Fruit fly (Drosophila melanogaster) whole organism, prepupa: ENCODE data around the gene Girdin.

Source experiments
- Blimp-1 ChIP-seq: fragments of 200-800 bp; sonication (Bioruptor generic); optimal IDR thresholded peaks from 3 replicates; lab custom pipeline; 2017; ENCODE audit warnings: missing biosample characterization, missing genetic modification characterization, mild to moderate bottlenecking, moderate library complexity, missing genetic modification reagents
- CG10631 ChIP-seq: fragments of 200-800 bp; sonication (Bioruptor generic); optimal IDR thresholded peaks from 2 replicates; lab custom pipeline; 2016; ENCODE audit warnings: missing biosample characterization, missing genetic modification characterization
- CG11294 ChIP-seq: fragments of 200-800 bp; sonication (Bioruptor generic); IDR thresholded peaks from 2 replicates; pipeline ENCODE4 v1.3.6; 2022; ENCODE audit warnings: missing biosample characterization, missing genetic modification characterization
- CG11762 ChIP-seq: fragments of 200-800 bp; sonication (Bioruptor generic); optimal IDR thresholded peaks from 3 replicates; lab custom pipeline; 2016; ENCODE audit warnings: missing biosample characterization, missing genetic modification characterization; ENCODE audit not compliant: insufficient read depth
- CG11902 ChIP-seq: fragments of 200-800 bp; sonication (Bioruptor generic); optimal IDR thresholded peaks from 3 replicates; lab custom pipeline; 2016; ENCODE audit warnings: missing biosample characterization, missing genetic modification characterization
- CG15336 ChIP-seq: fragments of 200-800 bp; sonication (Bioruptor generic); IDR thresholded peaks from 2 replicates; pipeline ENCODE4 v1.3.6; 2022; ENCODE audit warnings: missing biosample characterization, missing genetic modification characterization
- CG1621 ChIP-seq: fragments of 200-800 bp; sonication (Bioruptor generic); optimal IDR thresholded peaks from 3 replicates; lab custom pipeline; 2018; ENCODE audit warnings: missing biosample characterization, mild to moderate bottlenecking, missing genetic modification characterization
- CG16779 ChIP-seq: fragments of 200-800 bp; sonication (Bioruptor generic); optimal IDR thresholded peaks from 3 replicates; lab custom pipeline; 2017; ENCODE audit warnings: missing biosample characterization, mild to moderate bottlenecking, missing genetic modification characterization
- CG31627 ChIP-seq: fragments of 200-800 bp; sonication (Bioruptor generic); optimal IDR thresholded peaks from 3 replicates; lab custom pipeline; 2016; ENCODE audit warnings: missing biosample characterization, missing genetic modification characterization
- CG32006 ChIP-seq: fragments of 200-800 bp; sonication (Bioruptor generic); optimal IDR thresholded peaks from 3 replicates; lab custom pipeline; 2017; ENCODE audit warnings: missing biosample characterization, mild to moderate bottlenecking, missing genetic modification characterization
- CG34406 ChIP-seq: fragments of 200-800 bp; sonication (Bioruptor generic); optimal IDR thresholded peaks from 3 replicates; lab custom pipeline; 2016; ENCODE audit warnings: missing biosample characterization, missing genetic modification characterization
- CG3919 ChIP-seq: fragments of 200-800 bp; sonication (Bioruptor generic); optimal IDR thresholded peaks from 3 replicates; lab custom pipeline; 2016; ENCODE audit warnings: missing biosample characterization, missing genetic modification characterization
- CG4318 ChIP-seq: fragments of 200-800 bp; sonication (Bioruptor generic); optimal IDR thresholded peaks from 3 replicates; lab custom pipeline; 2017; ENCODE audit warnings: missing biosample characterization, mild to moderate bottlenecking, missing genetic modification characterization
- CG6276 ChIP-seq: fragments of 200-800 bp; sonication (Bioruptor generic); optimal IDR thresholded peaks from 2 replicates; lab custom pipeline; 2017; ENCODE audit warnings: missing biosample characterization, mild to moderate bottlenecking, missing genetic modification characterization
- CG6792 ChIP-seq: fragments of 200-800 bp; sonication (Bioruptor generic); optimal IDR thresholded peaks from 3 replicates; lab custom pipeline; 2016; ENCODE audit warnings: missing biosample characterization, missing genetic modification characterization
- CG6808 ChIP-seq: fragments of 200-800 bp; sonication (Bioruptor generic); optimal IDR thresholded peaks from 3 replicates; lab custom pipeline; 2017; ENCODE audit warnings: missing biosample characterization, missing genetic modification characterization, mild to moderate bottlenecking, moderate library complexity, missing genetic modification reagents
- CG6854 ChIP-seq: fragments of 200-800 bp; sonication (Bioruptor generic); optimal IDR thresholded peaks from 2 replicates; lab custom pipeline; 2017; ENCODE audit warnings: missing biosample characterization, mild to moderate bottlenecking, missing genetic modification characterization
- CG7368 ChIP-seq: fragments of 200-800 bp; sonication (Bioruptor generic); optimal IDR thresholded peaks from 3 replicates; lab custom pipeline; 2016; ENCODE audit warnings: missing biosample characterization, missing genetic modification characterization
- CG8632 ChIP-seq: fragments of 200-800 bp; sonication (Bioruptor generic); optimal IDR thresholded peaks from 3 replicates; lab custom pipeline; 2016; ENCODE audit warnings: missing biosample characterization, missing genetic modification characterization
- CG9139 ChIP-seq: fragments of 200-800 bp; sonication (Bioruptor generic); optimal IDR thresholded peaks from 3 replicates; lab custom pipeline; 2017; ENCODE audit warnings: missing biosample characterization, mild to moderate bottlenecking, missing genetic modification characterization
- Eip78C ChIP-seq: fragments of 200-800 bp; sonication (Bioruptor generic); peaks from one replicate; lab custom pipeline; 2016; ENCODE audit warnings: missing biosample characterization, missing genetic modification characterization
- Eip93F ChIP-seq: fragments of 200-800 bp; sonication (Bioruptor generic); optimal IDR thresholded peaks from 2 replicates; lab custom pipeline; 2016; ENCODE audit warnings: missing biosample characterization, mild to moderate bottlenecking, missing genetic modification characterization
- Ets21C ChIP-seq: fragments of 200-800 bp; sonication (Bioruptor generic); optimal IDR thresholded peaks from 3 replicates; lab custom pipeline; 2016; ENCODE audit warnings: missing biosample characterization, missing genetic modification characterization
- Ets96B ChIP-seq: fragments of 200-800 bp; optimal IDR thresholded peaks from 2 replicates; lab custom pipeline; 2019; ENCODE audit warnings: missing biosample characterization, mild to moderate bottlenecking, missing genetic modification characterization, moderate library complexity
- Gug ChIP-seq: fragments of 200-800 bp; sonication (Bioruptor generic); IDR thresholded peaks from 2 replicates; pipeline ENCODE4 v1.3.6; 2022; ENCODE audit warnings: missing biosample characterization, missing genetic modification characterization
- Hr39 ChIP-seq: fragments of 200-800 bp; sonication (Bioruptor generic); optimal IDR thresholded peaks from 2 replicates; lab custom pipeline; 2016; ENCODE audit warnings: missing biosample characterization, missing genetic modification characterization
- Hr4 ChIP-seq: fragments of 200-800 bp; sonication (Bioruptor generic); optimal IDR thresholded peaks from 3 replicates; lab custom pipeline; 2016; ENCODE audit warnings: missing biosample characterization, missing genetic modification characterization
- Sox102F ChIP-seq: fragments of 200-800 bp; sonication (Bioruptor generic); optimal IDR thresholded peaks from 2 replicates; lab custom pipeline; 2016; ENCODE audit warnings: missing biosample characterization, mild to moderate bottlenecking, missing genetic modification characterization
- Sox14 ChIP-seq: fragments of 200-800 bp; sonication (Bioruptor generic); optimal IDR thresholded peaks from 3 replicates; lab custom pipeline; 2016; ENCODE audit warnings: missing biosample characterization, missing genetic modification characterization
- Sox15 ChIP-seq: fragments of 200-800 bp; sonication (Bioruptor generic); optimal IDR thresholded peaks from 3 replicates; lab custom pipeline; 2016; ENCODE audit warnings: missing biosample characterization, missing genetic modification characterization
- achi ChIP-seq: fragments of 200-800 bp; sonication (Bioruptor generic); optimal IDR thresholded peaks from 3 replicates; lab custom pipeline; 2016; ENCODE audit warnings: missing biosample characterization, missing genetic modification characterization
- acj6 ChIP-seq: fragments of 200-800 bp; sonication (Bioruptor generic); optimal IDR thresholded peaks from 3 replicates; lab custom pipeline; 2016; ENCODE audit warnings: missing biosample characterization, missing genetic modification characterization
- cyc ChIP-seq: fragments of 200-800 bp; sonication (Bioruptor generic); optimal IDR thresholded peaks from 3 replicates; lab custom pipeline; 2016; ENCODE audit warnings: missing biosample characterization, missing genetic modification characterization
- dac ChIP-seq: fragments of 200-800 bp; sonication (Bioruptor generic); optimal IDR thresholded peaks from 2 replicates; lab custom pipeline; 2017; ENCODE audit warnings: missing biosample characterization, mild to moderate bottlenecking, missing genetic modification characterization
- esn ChIP-seq: fragments of 200-800 bp; sonication (Bioruptor generic); optimal IDR thresholded peaks from 2 replicates; lab custom pipeline; 2016; ENCODE audit warnings: missing biosample characterization, mild to moderate bottlenecking, missing genetic modification characterization, moderate library complexity
- lz ChIP-seq: fragments of 200-800 bp; sonication (Bioruptor generic); optimal IDR thresholded peaks from 3 replicates; lab custom pipeline; 2016; ENCODE audit warnings: missing biosample characterization, missing genetic modification characterization
- pdm3 ChIP-seq: fragments of 200-800 bp; sonication (Bioruptor generic); optimal IDR thresholded peaks from 3 replicates; lab custom pipeline; 2016; ENCODE audit warnings: missing biosample characterization, missing genetic modification characterization
- salr ChIP-seq, 2 experiments: fragments of 200-800 bp; sonication (Bioruptor generic); optimal IDR thresholded peaks; 3 replicates each; lab custom pipeline; 2016 to 2018; ENCODE audit warnings: missing biosample characterization in 2 of 2, missing genetic modification characterization in 2 of 2, mild to moderate bottlenecking in 1 of 2
- spab ChIP-seq: fragments of 200-800 bp; sonication (Bioruptor generic); optimal IDR thresholded peaks from 2 replicates; lab custom pipeline; 2017; ENCODE audit warnings: missing biosample characterization, mild to moderate bottlenecking, missing genetic modification characterization, missing genetic modification reagents
- ss ChIP-seq, 2 experiments: fragments of 200-800 bp; sonication (Bioruptor generic); optimal IDR thresholded peaks; 2 replicates in 1 of 2; 3 replicates in 1 of 2; lab custom pipeline; 2017 to 2018; ENCODE audit warnings: mild to moderate bottlenecking in 2 of 2, missing biosample characterization in 2 of 2, missing genetic modification characterization in 2 of 2, moderate library complexity in 1 of 2
- topi ChIP-seq: fragments of 200-800 bp; sonication (Bioruptor generic); optimal IDR thresholded peaks from 3 replicates; lab custom pipeline; 2016; ENCODE audit warnings: missing biosample characterization, missing genetic modification characterization
- vri ChIP-seq: fragments of 200-800 bp; sonication (Bioruptor generic); optimal IDR thresholded peaks from 3 replicates; lab custom pipeline; 2016; ENCODE audit warnings: missing biosample characterization, mild to moderate bottlenecking, missing genetic modification characterization

Gene Girdin

DNA sequence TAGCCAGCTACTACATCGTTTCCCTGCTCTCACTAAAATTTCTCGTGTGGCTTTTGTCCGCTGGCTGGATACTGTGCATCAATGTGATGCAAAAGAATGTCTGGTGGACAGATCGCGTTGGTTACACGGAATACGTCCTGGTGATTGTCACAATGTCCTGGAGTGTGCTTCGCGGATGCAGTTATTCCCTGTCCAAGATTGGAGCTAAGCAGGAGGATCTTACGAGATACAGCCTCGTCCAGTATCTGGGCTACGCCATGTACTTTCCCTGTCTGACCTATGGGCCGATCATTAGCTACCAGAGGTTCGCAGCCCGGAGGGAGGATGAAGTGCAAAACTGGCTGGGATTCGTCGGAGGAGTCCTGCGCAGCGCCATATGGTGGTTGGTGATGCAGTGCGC, 16.1 kb upstream of the Girdin start:
- TF ChIP-seq Eip93F (GFP tag; lab: Kevin White, UChicago) (no peak), Hr4 (GFP tag; lab: Kevin White, UChicago) (no peak), lz (no peak), achi (GFP tag; lab: Kevin White, UChicago) (no peak), Ets21C (no peak), ss (GFP tag; optimal IDR thresholded peaks at IDR 0.05; lab: Kevin White, UChicago) (no peak)

dm6 chr3L:3164951-3165350, 13.8 kb upstream of the Girdin start, which contains the start of gene CG32280:
CG32280 (plus strand) TSS chr3L:3165181.
- TF ChIP-seq Gug: no peak
- TF ChIP-seq spab: no peak
- no peak for TF ChIP-seq dac (GFP tag; lab: Kevin White, UChicago)
- TF ChIP-seq CG6854 (GFP tag; lab: Kevin White, UChicago): no peak
- peak; percentile 48 for TF ChIP-seq esn (GFP tag; lab: Kevin White, UChicago)
- TF ChIP-seq vri (GFP tag; lab: Kevin White, UChicago): no peak
- peak; percentile 67 for TF ChIP-seq CG1621 (tag; lab: Kevin White, UChicago)
- peak; percentile 33 for TF ChIP-seq Hr39 (GFP tag; lab: Kevin White, UChicago)
- no peak for TF ChIP-seq CG8632
- TF ChIP-seq acj6 (GFP tag; lab: Kevin White, UChicago): no peak
- peak; percentile 29 for TF ChIP-seq lz
- TF ChIP-seq CG11762 (GFP tag; lab: Kevin White, UChicago): no peak
- TF ChIP-seq pdm3 (GFP tag; lab: Kevin White, UChicago): no peak
- TF ChIP-seq CG9139 (GFP tag; lab: Kevin White, UChicago): no peak
- no peak for TF ChIP-seq CG3919 (GFP tag; lab: Kevin White, UChicago)
- TF ChIP-seq CG31627 (GFP tag; lab: Kevin White, UChicago): peak; percentile 23
- TF ChIP-seq CG6792 (GFP tag; lab: Kevin White, UChicago): peak; percentile 5
- no peak for TF ChIP-seq Ets96B (tag; lab: Kevin White, UChicago)
- TF ChIP-seq CG11902: no peak
- TF ChIP-seq Hr4 (GFP tag; lab: Kevin White, UChicago): no peak
- TF ChIP-seq CG4318 (GFP tag; lab: Kevin White, UChicago): no peak
- no peak for TF ChIP-seq CG6808
- TF ChIP-seq Ets21C: peak; percentile 20
- no peak for TF ChIP-seq Sox15 (GFP tag; lab: Kevin White, UChicago)
- peak; percentile 27 for TF ChIP-seq Sox14
- no peak for TF ChIP-seq Eip93F (GFP tag; lab: Kevin White, UChicago)
- TF ChIP-seq CG6276 (GFP tag; lab: Kevin White, UChicago): no peak
- no peak for TF ChIP-seq CG16779 (tag; lab: Kevin White, UChicago)
- TF ChIP-seq CG11294 (GFP tag; lab: Robert Waterston, UW): no peak
- TF ChIP-seq CG15336 (GFP tag; lab: Robert Waterston, UW): no peak
- TF ChIP-seq Eip78C: no peak
- no peak for TF ChIP-seq salr (GFP tag; optimal IDR thresholded peaks at IDR 0.05; lab: Kevin White, UChicago)
- no peak for TF ChIP-seq CG32006 (GFP tag; lab: Kevin White, UChicago)
- no peak for TF ChIP-seq Sox102F
- no peak for TF ChIP-seq CG10631 (GFP tag; lab: Kevin White, UChicago)
- TF ChIP-seq cyc (GFP tag; lab: Kevin White, UChicago): peak; percentile 36
- TF ChIP-seq Blimp-1 (GFP tag; lab: Kevin White, UChicago): no peak
- TF ChIP-seq CG34406: no peak
- TF ChIP-seq, all 60 proteins: peak for 9

DNA sequence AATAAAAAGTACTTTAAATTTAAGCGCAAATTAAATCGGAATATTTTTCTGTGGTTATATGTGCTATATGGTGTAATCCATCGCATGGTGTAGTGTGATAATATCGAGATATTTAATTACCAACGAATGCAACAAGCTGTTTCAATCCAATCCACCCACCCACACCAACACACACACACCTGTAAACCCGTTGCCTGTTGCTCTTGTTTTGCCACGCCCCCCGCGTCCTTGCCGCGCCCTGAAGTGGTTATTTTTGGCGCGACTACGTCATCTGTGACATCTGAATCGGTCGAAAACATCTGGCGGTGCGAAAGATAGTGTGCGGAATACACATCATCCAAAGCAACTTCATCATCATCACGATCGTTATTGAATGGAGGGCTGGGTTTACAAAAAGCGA, 13.3 kb upstream of the Girdin start:
- peak; percentile 15 for TF ChIP-seq vri (GFP tag; lab: Kevin White, UChicago)
- no peak for TF ChIP-seq CG7368 (GFP tag; lab: Kevin White, UChicago)
- no peak for TF ChIP-seq topi
- TF ChIP-seq CG11902: no peak
- TF ChIP-seq spab: no peak
